Fruit fly (Drosophila melanogaster) whole organism, prepupa: ENCODE data around the gene Gr93b.
A peak's percentile ranks its signal among the peaks of the same experiment; 100 is the strongest.

ENCODE experiments used
- Blimp-1 ChIP-seq: fragments of 200-800 bp; sonication (Bioruptor generic); optimal IDR thresholded peaks from 3 replicates; lab custom pipeline; 2017; ENCODE audit warnings: missing biosample characterization, missing genetic modification characterization, mild to moderate bottlenecking, moderate library complexity, missing genetic modification reagents
- CG10631 ChIP-seq: fragments of 200-800 bp; sonication (Bioruptor generic); optimal IDR thresholded peaks from 2 replicates; lab custom pipeline; 2016; ENCODE audit warnings: missing biosample characterization, missing genetic modification characterization
- CG15336 ChIP-seq: fragments of 200-800 bp; sonication (Bioruptor generic); IDR thresholded peaks from 2 replicates; pipeline ENCODE4 v1.3.6; 2022; ENCODE audit warnings: missing biosample characterization, missing genetic modification characterization
- CG1621 ChIP-seq: fragments of 200-800 bp; sonication (Bioruptor generic); optimal IDR thresholded peaks from 3 replicates; lab custom pipeline; 2018; ENCODE audit warnings: missing biosample characterization, mild to moderate bottlenecking, missing genetic modification characterization
- CG3032 ChIP-seq: fragments of 200-800 bp; optimal IDR thresholded peaks from 2 replicates; lab custom pipeline; 2019; ENCODE audit warnings: missing biosample characterization, mild to moderate bottlenecking, missing genetic modification characterization, moderate library complexity
- CG32006 ChIP-seq: fragments of 200-800 bp; sonication (Bioruptor generic); optimal IDR thresholded peaks from 3 replicates; lab custom pipeline; 2017; ENCODE audit warnings: missing biosample characterization, mild to moderate bottlenecking, missing genetic modification characterization
- CG34406 ChIP-seq: fragments of 200-800 bp; sonication (Bioruptor generic); optimal IDR thresholded peaks from 3 replicates; lab custom pipeline; 2016; ENCODE audit warnings: missing biosample characterization, missing genetic modification characterization
- CG4318 ChIP-seq: fragments of 200-800 bp; sonication (Bioruptor generic); optimal IDR thresholded peaks from 3 replicates; lab custom pipeline; 2017; ENCODE audit warnings: missing biosample characterization, mild to moderate bottlenecking, missing genetic modification characterization
- CG6163 ChIP-seq: fragments of 200-800 bp; sonication (Bioruptor generic); IDR thresholded peaks from 3 replicates; pipeline ENCODE4 v1.3.6; 2022; ENCODE audit warnings: missing biosample characterization, missing genetic modification characterization
- CG6808 ChIP-seq: fragments of 200-800 bp; sonication (Bioruptor generic); optimal IDR thresholded peaks from 3 replicates; lab custom pipeline; 2017; ENCODE audit warnings: missing biosample characterization, missing genetic modification characterization, mild to moderate bottlenecking, moderate library complexity, missing genetic modification reagents
- CG8119 ChIP-seq: fragments of 200-800 bp; sonication (Bioruptor generic); IDR thresholded peaks from 3 replicates; pipeline ENCODE4 v1.3.6; 2022; ENCODE audit warnings: missing biosample characterization, missing genetic modification characterization
- CG8319 ChIP-seq: fragments of 200-800 bp; sonication (Bioruptor generic); optimal IDR thresholded peaks from 3 replicates; lab custom pipeline; 2016; ENCODE audit warnings: missing biosample characterization, missing genetic modification characterization
- CG8632 ChIP-seq: fragments of 200-800 bp; sonication (Bioruptor generic); optimal IDR thresholded peaks from 3 replicates; lab custom pipeline; 2016; ENCODE audit warnings: missing biosample characterization, missing genetic modification characterization
- CG9139 ChIP-seq: fragments of 200-800 bp; sonication (Bioruptor generic); optimal IDR thresholded peaks from 3 replicates; lab custom pipeline; 2017; ENCODE audit warnings: missing biosample characterization, mild to moderate bottlenecking, missing genetic modification characterization
- Eip75B ChIP-seq: fragments of 200-800 bp; sonication (Bioruptor generic); optimal IDR thresholded peaks from 3 replicates; lab custom pipeline; 2016; ENCODE audit warnings: missing biosample characterization, missing genetic modification characterization
- Eip78C ChIP-seq: fragments of 200-800 bp; sonication (Bioruptor generic); peaks from one replicate; lab custom pipeline; 2016; ENCODE audit warnings: missing biosample characterization, missing genetic modification characterization
- Eip93F ChIP-seq: fragments of 200-800 bp; sonication (Bioruptor generic); optimal IDR thresholded peaks from 2 replicates; lab custom pipeline; 2016; ENCODE audit warnings: missing biosample characterization, mild to moderate bottlenecking, missing genetic modification characterization
- Ets96B ChIP-seq: fragments of 200-800 bp; optimal IDR thresholded peaks from 2 replicates; lab custom pipeline; 2019; ENCODE audit warnings: missing biosample characterization, mild to moderate bottlenecking, missing genetic modification characterization, moderate library complexity
- Gug ChIP-seq: fragments of 200-800 bp; sonication (Bioruptor generic); IDR thresholded peaks from 2 replicates; pipeline ENCODE4 v1.3.6; 2022; ENCODE audit warnings: missing biosample characterization, missing genetic modification characterization
- Hr39 ChIP-seq: fragments of 200-800 bp; sonication (Bioruptor generic); optimal IDR thresholded peaks from 2 replicates; lab custom pipeline; 2016; ENCODE audit warnings: missing biosample characterization, missing genetic modification characterization
- Hr4 ChIP-seq: fragments of 200-800 bp; sonication (Bioruptor generic); optimal IDR thresholded peaks from 3 replicates; lab custom pipeline; 2016; ENCODE audit warnings: missing biosample characterization, missing genetic modification characterization
- Lpt ChIP-seq: fragments of 200-800 bp; sonication (Bioruptor generic); optimal IDR thresholded peaks from 3 replicates; lab custom pipeline; 2016; ENCODE audit warnings: missing biosample characterization, missing genetic modification characterization
- Met ChIP-seq: fragments of 200-800 bp; sonication (Bioruptor generic); optimal IDR thresholded peaks from 3 replicates; lab custom pipeline; 2016; ENCODE audit warnings: missing biosample characterization, missing genetic modification characterization
- OdsH ChIP-seq: fragments of 200-800 bp; sonication (Bioruptor generic); optimal IDR thresholded peaks from 3 replicates; lab custom pipeline; 2016; ENCODE audit warnings: missing biosample characterization, missing genetic modification characterization
- Smox ChIP-seq: fragments of 200-800 bp; sonication (Bioruptor generic); optimal IDR thresholded peaks from 3 replicates; lab custom pipeline; 2016; ENCODE audit warnings: missing biosample characterization, missing genetic modification characterization
- Sox102F ChIP-seq: fragments of 200-800 bp; sonication (Bioruptor generic); optimal IDR thresholded peaks from 2 replicates; lab custom pipeline; 2016; ENCODE audit warnings: missing biosample characterization, mild to moderate bottlenecking, missing genetic modification characterization
- Sox14 ChIP-seq: fragments of 200-800 bp; sonication (Bioruptor generic); optimal IDR thresholded peaks from 3 replicates; lab custom pipeline; 2016; ENCODE audit warnings: missing biosample characterization, missing genetic modification characterization
- achi ChIP-seq: fragments of 200-800 bp; sonication (Bioruptor generic); optimal IDR thresholded peaks from 3 replicates; lab custom pipeline; 2016; ENCODE audit warnings: missing biosample characterization, missing genetic modification characterization
- acj6 ChIP-seq: fragments of 200-800 bp; sonication (Bioruptor generic); optimal IDR thresholded peaks from 3 replicates; lab custom pipeline; 2016; ENCODE audit warnings: missing biosample characterization, missing genetic modification characterization
- dsx ChIP-seq: fragments of 200-800 bp; optimal IDR thresholded peaks from 3 replicates; lab custom pipeline; 2019; ENCODE audit warnings: missing biosample characterization, mild to moderate bottlenecking, missing genetic modification characterization, moderate library complexity; ENCODE audit not compliant: poor library complexity, severe bottlenecking
- eg ChIP-seq: fragments of 200-800 bp; sonication (Bioruptor generic); IDR thresholded peaks from 3 replicates; pipeline ENCODE4 v1.3.6; 2022; ENCODE audit warnings: missing biosample characterization, missing genetic modification characterization
- esn ChIP-seq: fragments of 200-800 bp; sonication (Bioruptor generic); optimal IDR thresholded peaks from 2 replicates; lab custom pipeline; 2016; ENCODE audit warnings: missing biosample characterization, mild to moderate bottlenecking, missing genetic modification characterization, moderate library complexity
- fd59A ChIP-seq: fragments of 200-800 bp; sonication (Bioruptor generic); optimal IDR thresholded peaks from 2 replicates; lab custom pipeline; 2017; ENCODE audit warnings: missing biosample characterization, mild to moderate bottlenecking, missing genetic modification characterization, missing genetic modification reagents
- fkh ChIP-seq: fragments of 200-800 bp; sonication (Bioruptor generic); optimal IDR thresholded peaks from 3 replicates; lab custom pipeline; 2017; ENCODE audit warnings: missing biosample characterization, mild to moderate bottlenecking, missing genetic modification characterization, moderate library complexity
- lz ChIP-seq: fragments of 200-800 bp; sonication (Bioruptor generic); optimal IDR thresholded peaks from 3 replicates; lab custom pipeline; 2016; ENCODE audit warnings: missing biosample characterization, missing genetic modification characterization
- pdm3 ChIP-seq: fragments of 200-800 bp; sonication (Bioruptor generic); optimal IDR thresholded peaks from 3 replicates; lab custom pipeline; 2016; ENCODE audit warnings: missing biosample characterization, missing genetic modification characterization
- svp ChIP-seq: fragments of 200-800 bp; sonication (Bioruptor generic); peaks from one replicate; lab custom pipeline; 2016; ENCODE audit warnings: missing biosample characterization, missing genetic modification characterization

The Gr93b gene

DNA sequence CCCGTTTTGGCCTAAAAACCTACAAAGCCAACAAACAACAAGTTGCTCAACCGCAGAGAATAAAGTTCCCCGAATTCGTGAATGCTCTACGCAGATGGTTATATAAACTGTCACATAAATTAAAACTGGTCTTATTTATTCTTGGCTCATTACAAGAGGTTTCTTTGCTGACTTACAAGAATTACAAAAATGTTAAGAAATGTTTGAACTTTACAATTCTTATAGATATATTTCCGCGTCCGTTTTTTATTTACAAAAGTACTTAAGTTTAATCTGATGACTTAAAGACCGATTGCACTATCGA is 7.4 kb downstream of the Gr93b start (continued):
- TF ChIP-seq fd59A (no peak), Hr39 (GFP tag; lab: Kevin White, UChicago) (no peak), Hr4 (GFP tag; lab: Kevin White, UChicago) (peak; percentile 35), CG9139 (GFP tag; lab: Kevin White, UChicago) (no peak)

DNA sequence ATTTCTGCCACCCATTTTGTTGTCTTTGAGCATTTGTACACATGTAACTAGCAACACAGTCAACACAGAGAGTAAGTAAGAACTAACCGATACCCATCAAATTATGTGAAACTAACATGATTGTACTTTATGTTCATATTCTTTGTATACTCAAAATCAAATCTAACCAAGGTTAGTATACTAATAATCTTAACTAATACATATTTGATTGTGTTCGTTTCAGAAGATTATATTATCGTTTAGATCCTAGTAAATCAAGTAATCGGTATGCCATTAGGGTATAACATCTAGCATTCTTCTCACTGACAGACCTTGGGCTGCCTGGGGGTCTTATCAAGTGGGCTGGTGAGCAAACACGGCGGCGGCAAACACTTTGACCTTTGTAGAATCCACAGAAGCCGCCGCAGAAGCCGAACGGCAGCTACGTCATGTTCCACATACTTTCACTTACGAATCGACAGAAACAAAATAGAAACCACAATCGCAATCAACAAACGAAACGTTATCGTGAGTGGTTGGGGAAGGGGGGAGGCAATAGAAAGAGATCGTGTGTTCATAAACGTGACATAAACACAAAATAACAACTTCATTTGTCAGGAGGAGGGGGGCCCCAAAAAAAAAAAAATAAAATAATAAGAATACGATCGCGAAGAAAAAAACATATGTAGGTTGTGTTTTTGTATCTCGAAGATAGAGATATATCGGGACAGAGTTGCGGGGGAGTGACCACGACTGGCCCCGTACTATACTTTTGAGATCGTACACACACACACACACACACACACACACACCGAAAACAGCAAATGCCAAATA is 8.0 kb downstream of the Gr93b start:
- TF ChIP-seq Blimp-1 (GFP tag; lab: Kevin White, UChicago) (no peak), fkh (GFP tag; lab: Kevin White, UChicago) (peak; percentile 73), svp (GFP tag; lab: Kevin White, UChicago) (peak; percentile 2)
- TF ChIP-seq, all 60 proteins: peak for 2

DNA sequence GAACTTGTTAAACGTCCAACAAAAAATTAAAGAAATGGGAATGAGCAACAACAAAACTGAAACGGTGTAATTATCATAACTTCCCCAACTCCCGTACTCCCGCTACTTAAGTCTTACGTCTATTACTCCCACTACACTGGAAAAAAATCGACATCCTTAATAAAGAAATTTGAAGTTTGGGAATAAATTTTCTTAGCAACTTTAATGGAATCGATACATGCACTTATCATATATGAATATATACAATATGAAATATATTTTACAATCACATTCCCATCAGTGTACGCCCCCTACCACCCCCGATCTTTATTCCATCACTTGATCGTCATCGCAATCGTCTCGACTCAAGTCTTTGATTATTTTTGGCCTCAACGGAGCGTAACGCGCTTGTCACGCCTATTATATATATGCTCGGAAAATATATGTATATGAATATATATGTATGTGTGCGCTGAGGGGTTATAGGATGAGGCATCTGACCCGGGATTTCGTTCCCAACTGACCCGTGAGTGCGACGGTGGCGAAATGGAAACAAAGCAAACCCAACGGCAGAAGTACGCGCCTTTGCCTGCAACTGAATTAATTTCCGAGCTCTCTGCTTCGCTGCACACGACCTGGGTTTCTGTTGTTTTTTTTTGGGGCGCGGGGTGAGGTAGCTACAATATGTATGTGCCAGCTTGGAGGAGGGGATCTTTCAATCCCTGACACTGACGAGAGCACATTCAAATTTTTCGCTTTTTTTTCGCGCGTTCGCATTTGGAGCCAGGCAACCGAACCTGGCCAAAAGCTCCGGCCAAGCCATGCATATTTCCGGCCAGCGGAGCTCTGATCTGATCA is 9.1 kb downstream of the Gr93b start:
- TF ChIP-seq achi (GFP tag; lab: Kevin White, UChicago) (peak; percentile 34), CG3032 (no peak), CG4318 (no peak), dsx (peak; percentile 7), CG34406 (GFP tag; lab: Kevin White, UChicago) (peak; percentile 37), Sox14 (GFP tag; lab: Kevin White, UChicago) (no peak), lz (GFP tag; lab: Kevin White, UChicago) (peak; percentile 4), Eip93F (GFP tag; lab: Kevin White, UChicago) (peak; percentile 5), CG15336 (GFP tag; lab: Robert Waterston, UW) (peak; percentile 30; the same call in 1 of the 2 replicates), Ets96B (tag; lab: Kevin White, UChicago) (peak; percentile 15), pdm3 (GFP tag; lab: Kevin White, UChicago) (no peak), acj6 (GFP tag; lab: Kevin White, UChicago) (peak; percentile 44), Hr4 (GFP tag; lab: Kevin White, UChicago) (peak; percentile 10), CG10631 (GFP tag; lab: Kevin White, UChicago) (peak; percentile 10), Sox102F (no peak), Gug (no peak), esn (GFP tag; lab: Kevin White, UChicago) (peak; percentile 22), CG8119 (GFP tag; lab: Robert Waterston, UW) (0 out of 3 replicates have a peak, but pooled peaks have one; percentile 16), Smox (peak; percentile 16), OdsH (GFP tag; lab: Kevin White, UChicago) (peak; percentile 10), CG8632 (GFP tag; lab: Kevin White, UChicago) (no peak), Met (peak; percentile 34), Eip78C (GFP tag; lab: Kevin White, UChicago) (peak; percentile 72), eg (GFP tag; lab: Robert Waterston, UW) (0 out of 3 replicates have a peak, but pooled peaks have one; percentile 9), svp (GFP tag; lab: Kevin White, UChicago) (peak; percentile 96), CG32006 (GFP tag; lab: Kevin White, UChicago) (peak; percentile 31), Lpt (GFP tag; lab: Kevin White, UChicago) (no peak)
- TF ChIP-seq, all 60 proteins: peak for 19

DNA sequence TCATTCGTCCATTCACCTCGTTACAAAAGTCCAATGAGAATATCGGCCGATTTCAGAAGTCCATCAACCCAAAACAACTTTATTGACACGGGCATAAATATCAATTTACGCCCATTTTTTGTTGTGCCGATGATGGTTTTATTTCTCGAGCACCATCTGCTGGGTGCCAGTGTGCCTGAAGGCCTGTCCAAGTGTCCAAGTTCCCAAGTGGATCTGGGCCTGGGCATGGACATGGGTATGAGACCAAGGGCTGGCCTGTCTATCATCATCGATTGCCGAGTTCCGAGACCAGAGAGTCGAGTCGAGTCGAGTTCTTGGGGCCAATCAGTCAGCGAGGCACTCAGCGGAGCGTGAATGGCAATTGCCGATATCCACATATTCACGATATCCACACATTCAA is 11.4 kb downstream of the Gr93b start, which contains the start of gene Gr93a:
TSS of gene Gr93a (plus strand) at position 301 of the 400 bp plus-strand sequence.
- TF ChIP-seq CG8632 (GFP tag; lab: Kevin White, UChicago): no peak
- no peak for TF ChIP-seq CG8319 (GFP tag; lab: Kevin White, UChicago)
- TF ChIP-seq achi (GFP tag; lab: Kevin White, UChicago): no peak
- no peak for TF ChIP-seq Eip78C (GFP tag; lab: Kevin White, UChicago)
- no peak for TF ChIP-seq CG32006 (GFP tag; lab: Kevin White, UChicago)
- no peak for TF ChIP-seq CG1621 (tag; lab: Kevin White, UChicago)
- no peak for TF ChIP-seq Eip75B (GFP tag; lab: Kevin White, UChicago)
- no peak for TF ChIP-seq CG6808 (GFP tag; lab: Kevin White, UChicago)
- no peak for TF ChIP-seq Lpt (GFP tag; lab: Kevin White, UChicago)
- TF ChIP-seq esn (GFP tag; lab: Kevin White, UChicago): no peak
- no peak for TF ChIP-seq CG6163
